Worm (Caenorhabditis elegans): ENCODE measurements around the gene aff-1.

- no peak for TF ChIP-seq nhr-77 (tag; optimal IDR thresholded peaks at IDR 0.05)
- no peak for TF ChIP-seq mbf-1 (tag; optimal IDR thresholded peaks at IDR 0.05)
- no peak for TF ChIP-seq snpc-4 (tag; optimal IDR thresholded peaks at IDR 0.05)
- TF ChIP-seq nhr-23 (tag; optimal IDR thresholded peaks at IDR 0.05): no peak
- no peak for TF ChIP-seq zag-1 (tag; optimal IDR thresholded peaks at IDR 0.05)
- TF ChIP-seq nhr-11 (tag; optimal IDR thresholded peaks at IDR 0.05): no peak
- TF ChIP-seq nhr-12 (tag; optimal IDR thresholded peaks at IDR 0.05): no peak
- no peak for TF ChIP-seq nhr-237 (tag; optimal IDR thresholded peaks at IDR 0.05)
- no peak for TF ChIP-seq R02D3.7 (tag; optimal IDR thresholded peaks at IDR 0.05)
- TF ChIP-seq alr-1 (tag; optimal IDR thresholded peaks at IDR 0.05): no peak
- TF ChIP-seq ama-1 (optimal IDR thresholded peaks at IDR 0.05): no peak
- no peak for TF ChIP-seq nhr-10 (tag; optimal IDR thresholded peaks at IDR 0.05)
- no peak for TF ChIP-seq unc-62 (GFP tag; optimal IDR thresholded peaks at IDR 0.05)
- no peak for TF ChIP-seq lin-39 (tag; optimal IDR thresholded peaks at IDR 0.05)
Observed at ce11 chrII:6834582-6835058, 28.9 kb downstream of the aff-1 start, which contains the start of gene egl-27.

Data from whole organism, L2 larva.